Worm (Caenorhabditis elegans): Measurements from ENCODE around the gene ugt-35.

Gene ugt-35

DNA sequence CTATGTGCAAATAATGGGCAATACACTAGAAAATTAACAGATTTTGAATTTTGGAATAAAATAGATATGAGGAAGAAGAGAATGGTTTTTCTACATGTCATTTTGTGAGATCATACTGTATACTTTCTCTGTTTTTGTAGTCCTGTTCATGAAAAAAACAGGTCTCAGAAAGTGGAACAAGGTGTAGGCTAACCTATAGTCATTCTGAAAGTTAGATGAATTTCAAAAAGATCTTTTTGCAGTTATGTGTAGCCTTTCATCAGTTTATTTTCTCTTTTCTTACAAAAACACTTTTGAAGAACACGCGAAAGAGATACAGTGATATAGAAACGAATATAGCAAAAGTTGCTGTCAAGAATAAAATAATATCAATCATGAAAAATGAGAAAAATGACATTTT is at the start of gene ugt-35:
ugt-35 (minus strand) TSS at position 101 of the 400 bp plus-strand sequence.
- TF ChIP-seq sea-1 (GFP tag; conservative IDR thresholded peaks at IDR 0.05), result no peak
- TF ChIP-seq scrt-1 (GFP tag; IDR thresholded peaks at IDR 0.05), result no peak
- no peak for TF ChIP-seq F13C5.2 (tag; optimal IDR thresholded peaks at IDR 0.05)
- no peak for TF ChIP-seq tbx-37 (GFP tag; conservative IDR thresholded peaks at IDR 0.05)
- TF ChIP-seq aly-1 (tag; optimal IDR thresholded peaks at IDR 0.05), result no peak
- no peak for TF ChIP-seq hnd-1 (tag; optimal IDR thresholded peaks at IDR 0.05)
- TF ChIP-seq B0310.2 (tag; optimal IDR thresholded peaks at IDR 0.05), result no peak

ce11 chrV:10702910-10703309 is 48.8 kb upstream of the ugt-35 start:
- no peak for TF ChIP-seq ets-7 (tag; optimal IDR thresholded peaks at IDR 0.05)
- TF ChIP-seq ceh-36 (tag; optimal IDR thresholded peaks at IDR 0.05), result no peak
- no peak for TF ChIP-seq hmbx-1 (tag; optimal IDR thresholded peaks at IDR 0.05)
- TF ChIP-seq pes-1 (GFP tag; IDR thresholded peaks at IDR 0.05), result no peak
- TF ChIP-seq sea-1 (GFP tag; conservative IDR thresholded peaks at IDR 0.05), result no peak
- TF ChIP-seq hnd-1 (tag; optimal IDR thresholded peaks at IDR 0.05), result no peak
- TF ChIP-seq B0310.2 (tag; optimal IDR thresholded peaks at IDR 0.05), result no peak
- TF ChIP-seq scrt-1 (GFP tag; IDR thresholded peaks at IDR 0.05), result no peak
- no peak for TF ChIP-seq aly-1 (tag; optimal IDR thresholded peaks at IDR 0.05)
- no peak for TF ChIP-seq F13C5.2 (tag; optimal IDR thresholded peaks at IDR 0.05)
- no peak for TF ChIP-seq tbx-37 (GFP tag; conservative IDR thresholded peaks at IDR 0.05)
- no peak for TF ChIP-seq flt-1 (GFP tag; IDR thresholded peaks at IDR 0.05)
- no peak for TF ChIP-seq ama-1 (optimal IDR thresholded peaks at IDR 0.05)
- no peak for TF ChIP-seq ceh-13 (GFP tag; optimal IDR thresholded peaks at IDR 0.05)
- TF ChIP-seq hmg-4 (GFP tag; optimal IDR thresholded peaks at IDR 0.05), result no peak
- TF ChIP-seq tra-4 (tag; optimal IDR thresholded peaks at IDR 0.05), result no peak
- no peak for TF ChIP-seq tbx-11 (GFP tag; IDR thresholded peaks at IDR 0.05)

DNA sequence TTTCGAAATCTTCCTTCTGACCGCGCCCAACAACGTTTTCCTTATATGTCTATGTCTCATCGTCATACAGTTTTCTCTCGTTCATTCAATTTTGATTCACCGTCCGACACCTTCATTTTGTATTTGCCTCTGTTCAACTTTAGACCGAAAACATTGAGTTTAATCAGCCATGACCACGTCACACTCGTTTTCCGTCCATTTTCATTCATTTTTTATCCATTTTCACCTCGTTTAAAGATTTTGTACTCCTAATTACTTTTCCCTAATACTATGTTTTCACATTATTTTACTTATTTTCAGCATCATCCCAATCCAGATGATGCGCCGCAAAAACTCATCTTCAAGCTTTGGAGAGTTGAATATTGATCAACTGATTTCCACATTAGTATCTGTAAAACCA is 48.2 kb upstream of the ugt-35 start, which contains the start of gene pph-1:
pph-1 (plus strand) TSS at position 301 of the 400 bp plus-strand sequence.
- TF ChIP-seq ceh-13 (GFP tag; optimal IDR thresholded peaks at IDR 0.05) (no peak), hmg-4 (GFP tag; optimal IDR thresholded peaks at IDR 0.05) (no peak), pes-1 (GFP tag; IDR thresholded peaks at IDR 0.05) (no peak), tbx-37 (GFP tag; conservative IDR thresholded peaks at IDR 0.05) (no peak), hmbx-1 (tag; optimal IDR thresholded peaks at IDR 0.05) (no peak), flt-1 (GFP tag; IDR thresholded peaks at IDR 0.05) (no peak), ets-7 (tag; optimal IDR thresholded peaks at IDR 0.05) (no peak), tbx-11 (GFP tag; IDR thresholded peaks at IDR 0.05) (no peak), aly-1 (tag; optimal IDR thresholded peaks at IDR 0.05) (no peak), sea-1 (GFP tag; conservative IDR thresholded peaks at IDR 0.05) (no peak), ceh-36 (tag; optimal IDR thresholded peaks at IDR 0.05) (no peak), scrt-1 (GFP tag; IDR thresholded peaks at IDR 0.05) (no peak), hnd-1 (tag; optimal IDR thresholded peaks at IDR 0.05) (no peak), tra-4 (tag; optimal IDR thresholded peaks at IDR 0.05) (no peak), B0310.2 (tag; optimal IDR thresholded peaks at IDR 0.05) (no peak)

DNA sequence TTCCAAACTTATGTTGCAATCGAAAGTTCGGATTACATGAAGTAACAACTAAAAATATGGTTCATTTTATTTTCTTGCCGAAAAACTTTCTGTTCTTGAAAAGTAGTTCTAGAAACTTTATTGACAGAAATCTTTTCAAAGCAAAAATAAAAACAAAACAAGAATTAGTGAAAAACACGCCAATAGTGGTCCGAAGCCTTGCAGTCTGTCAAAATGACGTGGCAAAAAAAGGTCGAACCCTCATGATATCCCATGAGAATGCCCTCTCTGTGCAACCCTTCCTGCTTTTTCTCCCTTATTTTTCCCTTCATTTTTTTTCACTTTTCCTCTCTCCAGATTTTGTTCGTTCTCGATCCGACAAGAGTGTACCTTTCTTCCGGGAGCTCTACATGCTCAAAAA is 45.1 kb upstream of the ugt-35 start:
- TF ChIP-seq sea-1 (GFP tag; conservative IDR thresholded peaks at IDR 0.05) (no peak), hmg-4 (GFP tag; optimal IDR thresholded peaks at IDR 0.05) (no peak), scrt-1 (GFP tag; IDR thresholded peaks at IDR 0.05) (no peak), tra-4 (tag; optimal IDR thresholded peaks at IDR 0.05) (no peak), pes-1 (GFP tag; IDR thresholded peaks at IDR 0.05) (no peak), flt-1 (GFP tag; IDR thresholded peaks at IDR 0.05) (no peak), ceh-13 (GFP tag; optimal IDR thresholded peaks at IDR 0.05) (no peak), ceh-36 (tag; optimal IDR thresholded peaks at IDR 0.05) (no peak), aly-1 (tag; optimal IDR thresholded peaks at IDR 0.05) (no peak), hmbx-1 (tag; optimal IDR thresholded peaks at IDR 0.05) (no peak), ama-1 (optimal IDR thresholded peaks at IDR 0.05) (no peak), F13C5.2 (tag; optimal IDR thresholded peaks at IDR 0.05) (no peak), hnd-1 (tag; optimal IDR thresholded peaks at IDR 0.05) (no peak), ets-7 (tag; optimal IDR thresholded peaks at IDR 0.05) (no peak), B0310.2 (tag; optimal IDR thresholded peaks at IDR 0.05) (no peak), tbx-11 (GFP tag; IDR thresholded peaks at IDR 0.05) (no peak), tbx-37 (GFP tag; conservative IDR thresholded peaks at IDR 0.05) (no peak)

DNA sequence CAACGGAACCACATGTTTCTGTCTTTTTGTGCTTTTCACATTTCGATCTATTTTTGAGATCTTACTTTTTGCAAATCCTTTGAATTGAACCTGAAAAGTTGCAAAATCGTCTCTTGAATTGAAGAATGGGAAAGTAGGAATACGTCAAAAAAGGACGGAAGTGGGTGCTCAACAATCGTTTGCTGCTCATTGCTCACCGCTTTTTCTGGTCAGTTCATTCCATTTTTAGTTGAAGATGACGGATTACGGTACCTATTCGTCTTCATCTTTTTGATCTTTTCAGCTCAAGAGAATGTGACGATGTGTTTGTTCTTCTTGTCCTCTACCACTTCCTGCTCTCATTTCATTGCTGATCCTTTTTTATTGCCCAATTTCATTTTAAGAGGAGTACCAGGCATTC is 41.1 kb upstream of the ugt-35 start, which contains the start of gene C05A2.4:
C05A2.4 (plus strand) TSS at position 301 of the 400 bp plus-strand sequence.
- TF ChIP-seq hnd-1 (tag; optimal IDR thresholded peaks at IDR 0.05) (no peak), sea-1 (GFP tag; conservative IDR thresholded peaks at IDR 0.05) (no peak), ceh-36 (tag; optimal IDR thresholded peaks at IDR 0.05) (no peak), F13C5.2 (tag; optimal IDR thresholded peaks at IDR 0.05) (no peak), ceh-13 (GFP tag; optimal IDR thresholded peaks at IDR 0.05) (no peak), ets-7 (tag; optimal IDR thresholded peaks at IDR 0.05) (no peak), B0310.2 (tag; optimal IDR thresholded peaks at IDR 0.05) (no peak), aly-1 (tag; optimal IDR thresholded peaks at IDR 0.05) (no peak)

DNA sequence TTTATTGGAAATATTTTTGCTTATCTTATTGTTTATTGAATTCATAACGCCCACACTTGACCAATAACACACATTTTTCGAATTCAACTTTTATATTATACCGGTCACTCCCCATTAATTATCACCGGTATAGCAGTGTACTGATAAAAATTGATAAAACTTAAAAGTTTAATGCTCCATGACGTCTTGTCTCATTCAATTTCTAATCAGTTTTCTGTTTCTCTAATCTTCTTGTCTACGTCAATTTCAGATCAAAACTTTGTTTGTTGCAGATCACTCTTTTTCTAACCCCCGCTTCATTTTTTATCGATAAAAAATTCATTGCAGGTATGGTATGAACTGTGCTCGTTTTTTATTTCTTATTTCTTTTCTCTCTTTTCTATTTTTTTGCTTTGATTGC is 39.7 kb upstream of the ugt-35 start:
- TF ChIP-seq F13C5.2 (tag; optimal IDR thresholded peaks at IDR 0.05) (no peak), tbx-11 (GFP tag; IDR thresholded peaks at IDR 0.05) (no peak), ceh-36 (tag; optimal IDR thresholded peaks at IDR 0.05) (no peak), sea-1 (GFP tag; conservative IDR thresholded peaks at IDR 0.05) (no peak), ceh-13 (GFP tag; optimal IDR thresholded peaks at IDR 0.05) (no peak)

DNA sequence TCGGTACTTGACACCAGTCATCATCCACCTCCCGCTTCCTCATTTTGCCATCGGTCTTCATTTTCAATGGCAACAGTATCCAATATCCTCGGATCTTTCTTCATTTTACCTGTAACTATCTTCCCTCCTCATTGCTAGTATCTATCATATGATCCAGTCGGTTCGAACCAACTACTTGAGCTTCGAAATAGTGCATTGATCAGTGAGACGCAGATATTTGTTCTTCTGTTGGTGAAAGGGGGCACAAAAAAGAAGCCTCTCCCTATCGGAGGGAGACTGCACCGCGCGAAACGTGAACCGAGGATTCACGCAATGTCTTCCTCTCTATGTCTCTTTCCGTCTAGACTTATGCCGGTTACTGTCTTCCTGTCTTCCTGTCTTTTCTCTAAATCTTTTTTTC is 37.2 kb upstream of the ugt-35 start:
- TF ChIP-seq sea-1 (GFP tag; conservative IDR thresholded peaks at IDR 0.05), result no peak
- no peak for TF ChIP-seq tbx-11 (GFP tag; IDR thresholded peaks at IDR 0.05)
- no peak for TF ChIP-seq tbx-37 (GFP tag; conservative IDR thresholded peaks at IDR 0.05)
- TF ChIP-seq scrt-1 (GFP tag; IDR thresholded peaks at IDR 0.05), result no peak
- TF ChIP-seq F13C5.2 (tag; optimal IDR thresholded peaks at IDR 0.05), result no peak
- no peak for TF ChIP-seq ceh-36 (tag; optimal IDR thresholded peaks at IDR 0.05)
- TF ChIP-seq aly-1 (tag; optimal IDR thresholded peaks at IDR 0.05), result no peak
- TF ChIP-seq B0310.2 (tag; optimal IDR thresholded peaks at IDR 0.05), result no peak
- TF ChIP-seq ceh-13 (GFP tag; optimal IDR thresholded peaks at IDR 0.05), result no peak

- TF ChIP-seq flt-1 (GFP tag; IDR thresholded peaks at IDR 0.05) (no peak), ceh-13 (GFP tag; optimal IDR thresholded peaks at IDR 0.05) (no peak), F13C5.2 (tag; optimal IDR thresholded peaks at IDR 0.05) (no peak), sea-1 (GFP tag; conservative IDR thresholded peaks at IDR 0.05) (no peak), hmg-4 (GFP tag; optimal IDR thresholded peaks at IDR 0.05) (no peak)
These were observed 33.5 kb upstream of the ugt-35 start, which contains the start of gene F29F11.20 for ce11 chrV:10687601-10688000. Gene F29F11.20, plus strand, starts transcription at chrV:10687901.

Measured in whole organism, early embryonic.